Fruit fly (Drosophila melanogaster) whole organism, larva: ENCODE data around the gene fig.

Source experiments
- noc ChIP-seq: fragments of 200-800 bp; sonication (Bioruptor generic); optimal IDR thresholded peaks from 3 replicates; lab custom pipeline; 2019; ENCODE audit warnings: missing biosample characterization, mild to moderate bottlenecking, missing genetic modification characterization, moderate library complexity

Gene fig

dm6 chr3R:29786016-29786996 lies 6.1 kb upstream of the fig start:
- no peak for TF ChIP-seq noc

- no peak for TF ChIP-seq noc
These were observed 5.0 kb upstream of the fig start for dm6 chr3R:29785242-29785641.

- TF ChIP-seq noc: no peak
These were observed 3.0 kb upstream of the fig start for dm6 chr3R:29783210-29783609.

dm6 chr3R:29782367-29782766 lies 2.1 kb upstream of the fig start:
- peak; percentile 82 for TF ChIP-seq noc

- TF ChIP-seq noc: no peak
These were observed 1.6 kb upstream of the fig start for dm6 chr3R:29781874-29782273.

- peak; percentile 63 for TF ChIP-seq noc
These were observed 1.3 kb downstream of the fig start for dm6 chr3R:29778985-29779298.

- TF ChIP-seq noc: no peak
These were observed 1.9 kb downstream of the fig start for dm6 chr3R:29778139-29778984.

- TF ChIP-seq noc: no peak
These were observed 3.0 kb downstream of the fig start for dm6 chr3R:29777213-29777612.

dm6 chr3R:29775755-29776686 lies 4.2 kb downstream of the fig start:
- TF ChIP-seq noc: peak; percentile 14

- TF ChIP-seq noc: no peak
These were observed 5.7 kb downstream of the fig start for dm6 chr3R:29774360-29775193.

- TF ChIP-seq noc: peak; percentile 91
These were observed 6.4 kb downstream of the fig start for dm6 chr3R:29773833-29774324.

dm6 chr3R:29772795-29773331 lies 7.4 kb downstream of the fig start:
- TF ChIP-seq noc: peak; percentile 39

- peak; percentile 34 for TF ChIP-seq noc
These were observed 8.0 kb downstream of the fig start for dm6 chr3R:29772090-29772794.

dm6 chr3R:29771645-29772089 lies 8.6 kb downstream of the fig start:
- no peak for TF ChIP-seq noc
